Worm (Caenorhabditis elegans): ENCODE data around the gene prde-1.

DNA sequence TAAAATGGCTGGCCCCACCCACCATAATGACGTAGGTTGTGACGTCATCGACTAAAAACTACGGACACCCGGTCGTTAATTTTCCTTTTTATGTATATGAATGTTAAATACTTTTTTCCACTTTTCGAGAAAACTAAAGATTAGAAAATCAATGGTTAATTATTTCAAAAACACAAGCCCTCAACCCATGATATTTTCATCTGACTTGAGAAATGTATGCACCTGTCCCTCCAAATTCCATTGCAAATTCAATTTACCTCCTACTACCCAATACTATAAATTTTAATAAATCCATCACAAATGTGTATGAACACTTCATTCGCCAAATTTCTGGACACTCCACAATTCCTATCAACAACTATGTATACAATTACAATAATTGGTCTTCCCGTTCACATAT is 9.0 kb upstream of the prde-1 start, which contains the start of gene srh-276:
- TF ChIP-seq dao-5 (tag; optimal IDR thresholded peaks at IDR 0.05) (no peak), him-1 (tag; optimal IDR thresholded peaks at IDR 0.05) (no peak), W03F9.2 (tag; optimal IDR thresholded peaks at IDR 0.05) (no peak)
